Fruit fly (Drosophila melanogaster): Measurements from ENCODE around the gene CG17327.
A peak's percentile ranks its signal among the peaks of the same experiment; 100 is the strongest.

CG17327 gene

dm6 chr3R:12985828-12986530, 11.5 kb downstream of the CG17327 start, which contains the start of gene CG31342:
Gene CG31342 (plus strand): TSS chr3R:12986041.
- TF ChIP-seq Met (GFP tag; optimal IDR thresholded peaks at IDR 0.05): no peak
- TF ChIP-seq OdsH (GFP tag; optimal IDR thresholded peaks at IDR 0.05): no peak
- no peak for TF ChIP-seq dsx (GFP tag; optimal IDR thresholded peaks at IDR 0.05; ENCODE audit: poor library complexity, severe bottlenecking)
- peak; percentile 1 for TF ChIP-seq cyc (GFP tag; optimal IDR thresholded peaks at IDR 0.05)
- TF ChIP-seq CG10631 (GFP tag; optimal IDR thresholded peaks at IDR 0.05): no peak
- peak; percentile 52 for TF ChIP-seq esn (GFP tag; optimal IDR thresholded peaks at IDR 0.05)
- TF ChIP-seq CG15336 (GFP tag; IDR thresholded peaks at IDR 0.05): peak; percentile 67
- TF ChIP-seq CG31627 (GFP tag; optimal IDR thresholded peaks at IDR 0.05): no peak
- no peak for TF ChIP-seq achi (GFP tag; optimal IDR thresholded peaks at IDR 0.05)
- TF ChIP-seq CG8119 (GFP tag; IDR thresholded peaks at IDR 0.05): peak; percentile 41; the same call in 2 of the 3 replicates
- TF ChIP-seq CG3032 (tag; optimal IDR thresholded peaks at IDR 0.05): peak; percentile 57
- TF ChIP-seq fd59A (GFP tag; optimal IDR thresholded peaks at IDR 0.05): no peak
- TF ChIP-seq svp (GFP tag): peak; percentile 48
- no peak for TF ChIP-seq CG1621 (tag; optimal IDR thresholded peaks at IDR 0.05)
- no peak for TF ChIP-seq CG11902 (GFP tag; optimal IDR thresholded peaks at IDR 0.05)
- TF ChIP-seq eg (GFP tag; IDR thresholded peaks at IDR 0.05): no peak; the same call in 2 of the 3 replicates
- TF ChIP-seq CG7368 (GFP tag; optimal IDR thresholded peaks at IDR 0.05): no peak
- no peak for TF ChIP-seq CG9139 (GFP tag; optimal IDR thresholded peaks at IDR 0.05)

dm6 chr3R:12982982-12983633, 14.4 kb downstream of the CG17327 start:
- TF ChIP-seq CG15336 (GFP tag; IDR thresholded peaks at IDR 0.05) (peak; percentile 41; the same call in 1 of the 2 replicates), vri (GFP tag; optimal IDR thresholded peaks at IDR 0.05) (peak; percentile 36), CG8119 (GFP tag; IDR thresholded peaks at IDR 0.05) (peak; percentile 13; the same call in 1 of the 3 replicates), dsx (GFP tag; optimal IDR thresholded peaks at IDR 0.05; ENCODE audit: poor library complexity, severe bottlenecking) (no peak), fkh (GFP tag; optimal IDR thresholded peaks at IDR 0.05) (peak; percentile 45), eg (GFP tag; IDR thresholded peaks at IDR 0.05) (peak; percentile 55; the same call in 2 of the 3 replicates), svp (GFP tag) (peak; percentile 36), lz (GFP tag; optimal IDR thresholded peaks at IDR 0.05) (no peak)

dm6 chr3R:12982167-12982981, 15.2 kb downstream of the CG17327 start:
- TF ChIP-seq Smox (GFP tag; optimal IDR thresholded peaks at IDR 0.05) (peak; percentile 46), salr (GFP tag; optimal IDR thresholded peaks at IDR 0.05) (peak; percentile 25 to 64), eg (GFP tag; IDR thresholded peaks at IDR 0.05) (peak; percentile 87), achi (GFP tag; optimal IDR thresholded peaks at IDR 0.05) (peak; percentile 61), CG34406 (GFP tag; optimal IDR thresholded peaks at IDR 0.05) (peak; percentile 54), spab (GFP tag; optimal IDR thresholded peaks at IDR 0.05) (no peak), ss (GFP tag; optimal IDR thresholded peaks at IDR 0.05) (peak; percentile 20 to 56), CG31627 (GFP tag; optimal IDR thresholded peaks at IDR 0.05) (peak; percentile 49), vri (GFP tag; optimal IDR thresholded peaks at IDR 0.05) (peak; percentile 44), Gug (GFP tag; IDR thresholded peaks at IDR 0.05) (peak; percentile 62), fd85E (GFP tag; optimal IDR thresholded peaks at IDR 0.05) (peak; percentile 21), CG16779 (tag; optimal IDR thresholded peaks at IDR 0.05) (no peak), Hr38 (GFP tag; optimal IDR thresholded peaks at IDR 0.05) (no peak), CG4318 (GFP tag; optimal IDR thresholded peaks at IDR 0.05) (peak; percentile 68), CG6276 (GFP tag; optimal IDR thresholded peaks at IDR 0.05) (peak; percentile 70), CG8632 (GFP tag; optimal IDR thresholded peaks at IDR 0.05) (peak; percentile 72), Eip78C (GFP tag) (peak; percentile 93), Met (GFP tag; optimal IDR thresholded peaks at IDR 0.05) (peak; percentile 65), CG6792 (GFP tag; optimal IDR thresholded peaks at IDR 0.05) (peak; percentile 53), lz (GFP tag; optimal IDR thresholded peaks at IDR 0.05) (peak; percentile 44), Sox15 (GFP tag; optimal IDR thresholded peaks at IDR 0.05) (peak; percentile 40), CG7368 (GFP tag; optimal IDR thresholded peaks at IDR 0.05) (no peak), CG10669 (GFP tag; optimal IDR thresholded peaks at IDR 0.05) (peak; percentile 76), CG11762 (GFP tag; optimal IDR thresholded peaks at IDR 0.05; ENCODE audit: insufficient read depth) (peak; percentile 44), Sox14 (GFP tag; optimal IDR thresholded peaks at IDR 0.05) (peak; percentile 30), CG3032 (tag; optimal IDR thresholded peaks at IDR 0.05) (peak; percentile 68), cyc (GFP tag; optimal IDR thresholded peaks at IDR 0.05) (peak; percentile 31), pdm3 (GFP tag; optimal IDR thresholded peaks at IDR 0.05) (peak; percentile 75), OdsH (GFP tag; optimal IDR thresholded peaks at IDR 0.05) (peak; percentile 63), Eip75B (GFP tag; optimal IDR thresholded peaks at IDR 0.05) (peak; percentile 42), svp (GFP tag) (peak; percentile 51), CG8119 (GFP tag; IDR thresholded peaks at IDR 0.05) (peak; percentile 71)
